Worm (Caenorhabditis elegans) whole organism, L1 larva: Measurements from ENCODE around the gene Y81B9A.3.

Experiments used
- C04F5.9 ChIP-seq: sonication (generic microtip); optimal IDR thresholded peaks from 2 replicates; lab custom pipeline; 2016; ENCODE audit warnings: missing genetic modification characterization, missing compliant biosample characterization
- C34B4.2 ChIP-seq: sonication (generic microtip); optimal IDR thresholded peaks from 2 replicates; lab custom pipeline; 2017; ENCODE audit warnings: mild to moderate bottlenecking, missing genetic modification characterization, missing compliant biosample characterization
- F16B12.6 ChIP-seq: fragments of 150-350 bp; optimal IDR thresholded peaks from 2 replicates; lab custom pipeline; 2014; ENCODE audit warnings: missing biosample characterization, missing genetic modification characterization
- aha-1 ChIP-seq: fragments of 150-350 bp; optimal IDR thresholded peaks from 2 replicates; lab custom pipeline; 2014; ENCODE audit warnings: missing biosample characterization, missing genetic modification characterization
- aly-2 ChIP-seq: fragments of 150-350 bp; optimal IDR thresholded peaks from 2 replicates; lab custom pipeline; 2014; ENCODE audit warnings: missing biosample characterization, missing genetic modification characterization
- blmp-1 ChIP-seq: fragments of 150-350 bp; optimal IDR thresholded peaks from 2 replicates; lab custom pipeline; 2014; ENCODE audit warnings: missing biosample characterization, missing genetic modification characterization
- ceh-63 ChIP-seq: fragments of 200-800 bp; sonication (Bioruptor generic); optimal IDR thresholded peaks from 2 replicates; lab custom pipeline; 2018; ENCODE audit warnings: mild to moderate bottlenecking, missing genetic modification characterization, missing compliant biosample characterization
- ceh-88 ChIP-seq: fragments of 200-800 bp; sonication (Bioruptor generic); IDR thresholded peaks from 2 replicates; pipeline ENCODE4 v1.3.6; 2022; ENCODE audit warnings: missing genetic modification characterization, missing compliant biosample characterization
- ces-1 ChIP-seq: fragments of 150-350 bp; optimal IDR thresholded peaks from 2 replicates; lab custom pipeline; 2014; ENCODE audit warnings: missing biosample characterization, missing genetic modification reagents, missing genetic modification characterization
- dpl-1 ChIP-seq, 3 experiments: fragments of 150-350 bp in 2 of 3; sonication (generic microtip) in 1 of 3; optimal IDR thresholded peaks; 2 replicates each; lab custom pipeline; 2014 to 2017; ENCODE audit warnings: missing biosample characterization in 3 of 3, missing genetic modification characterization in 3 of 3, missing genetic modification reagents in 3 of 3
- efl-1 ChIP-seq, 4 experiments: fragments of 150-350 bp; optimal IDR thresholded peaks in 3 of 4; peaks in 1 of 4; 1 replicate in 1 of 4; 2 replicates in 3 of 4; lab custom pipeline; 2014; ENCODE audit warnings: missing biosample characterization in 2 of 4, missing genetic modification characterization in 2 of 4, missing genetic modification reagents in 2 of 4
- efl-3 ChIP-seq: fragments of 200-800 bp; sonication (Bioruptor generic); optimal IDR thresholded peaks from 2 replicates; lab custom pipeline; 2018; ENCODE audit warnings: mild to moderate bottlenecking, missing genetic modification characterization, missing compliant biosample characterization
- egl-13 ChIP-seq: sonication (generic microtip); optimal IDR thresholded peaks from 2 replicates; lab custom pipeline; 2016; ENCODE audit warnings: missing genotype, missing genetic modification reagents, missing genetic modification characterization, missing compliant biosample characterization
- egl-27 ChIP-seq, 2 experiments: fragments of 150-350 bp in 1 of 2; sonication (generic microtip); optimal IDR thresholded peaks; 3 replicates each; lab custom pipeline; 2017 to 2018; ENCODE audit warnings: missing biosample characterization in 2 of 2, missing genetic modification characterization in 2 of 2, missing genetic modification reagents in 2 of 2
- elt-3 ChIP-seq, 6 experiments: fragments of 150-350 bp in 1 of 6; sonication (generic microtip); optimal IDR thresholded peaks; 2 replicates each; lab custom pipeline; 2017 to 2018; ENCODE audit warnings: missing biosample characterization in 6 of 6, missing genetic modification characterization in 6 of 6, inconsistent platforms in 1 of 6
- ets-5 ChIP-seq: fragments of 200-800 bp; sonication (Bioruptor generic); IDR thresholded peaks from 2 replicates; pipeline ENCODE4 v1.3.6; 2022; ENCODE audit warnings: missing genetic modification characterization, missing compliant biosample characterization
- fkh-4 ChIP-seq: sonication (generic microtip); optimal IDR thresholded peaks from 2 replicates; lab custom pipeline; 2016; ENCODE audit warnings: missing compliant biosample characterization, missing genetic modification characterization, borderline replicate concordance
- fkh-8 ChIP-seq: sonication (generic microtip); optimal IDR thresholded peaks from 2 replicates; lab custom pipeline; 2016; ENCODE audit warnings: mild to moderate bottlenecking, missing genetic modification characterization, missing compliant biosample characterization
- isw-1 ChIP-seq: fragments of 200-800 bp; sonication (Bioruptor generic); IDR thresholded peaks from 2 replicates; pipeline ENCODE4 v1.3.6; 2022; ENCODE audit warnings: missing genetic modification characterization, missing compliant biosample characterization
- jun-1 ChIP-seq: fragments of 150-350 bp; optimal IDR thresholded peaks from 2 replicates; lab custom pipeline; 2014; ENCODE audit warnings: missing biosample characterization, missing genetic modification reagents, missing genetic modification characterization
- lin-13 ChIP-seq: fragments of 150-350 bp; optimal IDR thresholded peaks from 2 replicates; lab custom pipeline; 2014; ENCODE audit warnings: missing biosample characterization, missing genetic modification reagents, missing genetic modification characterization
- lin-14 ChIP-seq: fragments of 200-800 bp; sonication (Bioruptor generic); optimal IDR thresholded peaks from 2 replicates; lab custom pipeline; 2018; ENCODE audit warnings: mild to moderate bottlenecking, missing genetic modification characterization, moderate library complexity, missing compliant biosample characterization
- lin-35 ChIP-seq, 2 experiments: fragments of 150-350 bp; optimal IDR thresholded peaks; 2 replicates each; lab custom pipeline; 2014; ENCODE audit warnings: missing biosample characterization in 2 of 2, missing genetic modification characterization in 2 of 2, missing genetic modification reagents in 2 of 2
- lir-3 ChIP-seq: sonication (generic microtip); optimal IDR thresholded peaks from 2 replicates; lab custom pipeline; 2016; ENCODE audit warnings: mild to moderate bottlenecking, missing genetic modification characterization, moderate library complexity, missing compliant biosample characterization; ENCODE audit not compliant: poor library complexity
- lsy-2 ChIP-seq, 2 experiments: fragments of 150-350 bp; optimal IDR thresholded peaks; 2 replicates each; lab custom pipeline; 2014; ENCODE audit warnings: missing biosample characterization in 2 of 2, missing genetic modification characterization in 2 of 2
- mab-9 ChIP-seq: fragments of 200-800 bp; sonication (Bioruptor generic); IDR thresholded peaks from 2 replicates; pipeline ENCODE4 v1.3.6; 2022; ENCODE audit warnings: missing genetic modification reagents, missing genetic modification characterization, missing compliant biosample characterization
- mep-1 ChIP-seq: fragments of 150-350 bp; optimal IDR thresholded peaks from 2 replicates; lab custom pipeline; 2014; ENCODE audit warnings: missing biosample characterization, missing genetic modification characterization
- nhr-11 ChIP-seq: fragments of 150-350 bp; optimal IDR thresholded peaks from 2 replicates; lab custom pipeline; 2014; ENCODE audit warnings: missing biosample characterization, missing genetic modification characterization
- nhr-20 ChIP-seq: sonication (generic microtip); optimal IDR thresholded peaks from 2 replicates; lab custom pipeline; 2016; ENCODE audit warnings: mild to moderate bottlenecking, missing genetic modification characterization, missing compliant biosample characterization
- nhr-237 ChIP-seq: fragments of 150-350 bp; optimal IDR thresholded peaks from 2 replicates; lab custom pipeline; 2014; ENCODE audit warnings: missing biosample characterization, missing genetic modification characterization
- nhr-28 ChIP-seq: fragments of 150-350 bp; optimal IDR thresholded peaks from 2 replicates; lab custom pipeline; 2014; ENCODE audit warnings: missing biosample characterization, missing genetic modification characterization
- nhr-47 ChIP-seq: sonication (generic microtip); optimal IDR thresholded peaks from 2 replicates; lab custom pipeline; 2016; ENCODE audit warnings: mild to moderate bottlenecking, missing genetic modification characterization, moderate library complexity, missing compliant biosample characterization
- nhr-71 ChIP-seq: sonication (generic microtip); optimal IDR thresholded peaks from 2 replicates; lab custom pipeline; 2016; ENCODE audit warnings: mild to moderate bottlenecking, missing genetic modification characterization, moderate library complexity, missing compliant biosample characterization
- nhr-85 ChIP-seq: sonication (generic microtip); peaks from one replicate; lab custom pipeline; 2016; ENCODE audit warnings: missing genetic modification characterization, inconsistent platforms, missing compliant biosample characterization
- pag-3 ChIP-seq: sonication (generic microtip); optimal IDR thresholded peaks from 2 replicates; lab custom pipeline; 2017; ENCODE audit warnings: missing genetic modification characterization, mild to moderate bottlenecking, missing compliant biosample characterization, antibody characterized with exemption, borderline replicate concordance; ENCODE audit not compliant: insufficient read depth
- pqm-1 ChIP-seq: sonication (generic microtip); optimal IDR thresholded peaks from 3 replicates; lab custom pipeline; 2017; ENCODE audit warnings: missing biosample characterization, missing genetic modification characterization
- sox-4 ChIP-seq: sonication (generic microtip); optimal IDR thresholded peaks from 2 replicates; lab custom pipeline; 2016; ENCODE audit warnings: missing genetic modification characterization, missing compliant biosample characterization
- sptf-1 ChIP-seq: fragments of 150-350 bp; optimal IDR thresholded peaks from 2 replicates; lab custom pipeline; 2014; ENCODE audit warnings: missing biosample characterization, missing genetic modification characterization
- swsn-7 ChIP-seq: sonication (generic microtip); optimal IDR thresholded peaks from 2 replicates; lab custom pipeline; 2016; ENCODE audit warnings: missing genetic modification characterization, missing compliant biosample characterization
- tbx-2 ChIP-seq: sonication (generic microtip); optimal IDR thresholded peaks from 2 replicates; lab custom pipeline; 2016; ENCODE audit warnings: missing genetic modification characterization, missing compliant biosample characterization
- tlp-1 ChIP-seq: fragments of 150-350 bp; optimal IDR thresholded peaks from 2 replicates; lab custom pipeline; 2014; ENCODE audit warnings: missing biosample characterization, missing genetic modification characterization
- unc-30 ChIP-seq: sonication (generic microtip); optimal IDR thresholded peaks from 2 replicates; lab custom pipeline; 2017; ENCODE audit warnings: missing biosample characterization, missing genetic modification characterization
- xbp-1 ChIP-seq: sonication (generic microtip); optimal IDR thresholded peaks from 2 replicates; lab custom pipeline; 2016; ENCODE audit warnings: missing genetic modification characterization, missing compliant biosample characterization
- zip-4 ChIP-seq: fragments of 200-800 bp; sonication (Bioruptor generic); optimal IDR thresholded peaks from 2 replicates; lab custom pipeline; 2018; ENCODE audit warnings: mild to moderate bottlenecking, missing genetic modification characterization, moderate library complexity, missing compliant biosample characterization
- ztf-4 ChIP-seq: fragments of 150-350 bp; optimal IDR thresholded peaks from 2 replicates; lab custom pipeline; 2014; ENCODE audit warnings: missing biosample characterization, missing genetic modification characterization

The Y81B9A.3 gene

DNA sequence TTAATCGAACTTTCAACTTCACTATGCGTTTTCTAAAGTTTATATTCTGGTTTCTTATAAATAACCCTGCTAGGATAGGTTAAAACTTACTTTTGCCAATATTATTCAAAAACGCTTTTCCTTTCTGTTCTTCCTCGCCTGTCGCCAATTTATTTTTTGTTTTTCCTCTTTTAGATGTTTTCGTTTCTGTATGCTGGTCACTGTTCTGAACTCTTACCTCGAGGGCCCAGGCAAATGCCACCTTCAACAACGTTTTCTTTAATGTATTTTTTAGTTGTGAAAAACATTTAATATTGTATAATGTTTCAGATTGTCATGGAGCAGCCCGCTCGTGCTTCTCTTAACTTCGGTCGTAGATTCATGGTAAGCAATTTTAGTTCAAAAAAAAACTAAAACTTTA lies at the start of gene Y81B9A.3:
Y81B9A.3 (plus strand) TSS at position 301 of the 400 bp plus-strand sequence.
- TF ChIP-seq aly-2 (tag; lab: Kevin White, UChicago) (no peak), jun-1 (tag; lab: Kevin White, UChicago) (no peak), aha-1 (tag; lab: Kevin White, UChicago) (no peak), mep-1 (tag; lab: Kevin White, UChicago) (no peak), C04F5.9 (tag; lab: Kevin White, UChicago) (no peak), isw-1 (no peak)

DNA sequence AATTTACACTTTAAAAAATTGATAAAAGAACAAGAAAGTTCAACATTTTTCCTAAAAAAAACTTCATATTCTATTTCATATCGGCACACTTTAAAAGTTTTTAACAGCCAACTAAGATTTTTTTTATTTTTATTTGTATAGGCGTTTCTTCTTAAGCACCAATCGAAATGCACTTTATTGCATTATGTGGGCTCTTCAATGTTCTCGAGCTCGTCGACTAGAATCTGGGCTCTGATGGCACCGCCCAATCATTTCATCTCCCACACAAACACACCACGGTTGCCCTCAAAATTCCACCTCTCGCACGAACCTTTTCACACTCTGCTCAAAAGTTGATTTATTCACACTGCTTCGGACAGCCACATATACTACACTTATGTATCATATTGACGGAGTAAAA lies 44.8 kb upstream of the Y81B9A.3 start, which contains the start of gene B0563.6:
B0563.6 (plus strand) TSS at position 301 of the 400 bp plus-strand sequence.
- TF ChIP-seq swsn-7 (tag; lab: Kevin White, UChicago) (no peak), ces-1 (GFP tag; lab: Kevin White, UChicago) (no peak), dpl-1 (GFP tag; optimal IDR thresholded peaks at IDR 0.05; lab: Kevin White, UChicago) (no peak)

DNA sequence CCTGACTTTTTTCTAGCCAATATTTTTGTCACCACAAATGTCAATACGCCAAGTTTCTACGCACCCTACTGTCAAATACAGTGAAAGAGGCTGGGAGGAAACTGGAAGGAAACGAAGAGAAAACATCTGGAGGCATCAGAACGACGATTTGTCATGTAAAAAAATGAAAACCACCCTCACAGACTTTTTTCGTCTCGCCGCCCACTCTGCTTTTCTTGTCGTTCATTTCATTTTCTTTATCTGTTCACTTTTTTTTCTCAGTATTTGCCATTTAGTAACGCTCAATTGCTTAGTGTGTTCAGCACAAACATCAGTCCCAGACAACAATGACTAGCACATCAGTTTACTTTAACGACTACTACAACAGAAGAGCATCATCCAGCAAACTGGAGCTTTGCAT lies 36.4 kb upstream of the Y81B9A.3 start, which contains the start of gene B0563.5:
B0563.5 (plus strand) TSS at position 301 of the 400 bp plus-strand sequence.
- no peak for TF ChIP-seq lin-35 (GFP tag; optimal IDR thresholded peaks at IDR 0.05; lab: Kevin White, UChicago)
- no peak for TF ChIP-seq zip-4 (GFP tag; lab: Kevin White, UChicago)
- no peak for TF ChIP-seq isw-1
- no peak for TF ChIP-seq ztf-4 (tag; lab: Kevin White, UChicago)
- no peak for TF ChIP-seq aha-1 (tag; lab: Kevin White, UChicago)
- TF ChIP-seq ceh-63 = no peak
- no peak for TF ChIP-seq xbp-1 (tag; lab: Kevin White, UChicago)
- TF ChIP-seq nhr-11 (tag; lab: Kevin White, UChicago) = no peak
- TF ChIP-seq unc-30 = no peak
- TF ChIP-seq egl-27 (tag; optimal IDR thresholded peaks at IDR 0.05; lab: Kevin White, UChicago) = no peak
- TF ChIP-seq tbx-2 (tag; lab: Kevin White, UChicago) = no peak
- TF ChIP-seq egl-13 (tag; lab: Kevin White, UChicago) = no peak
- TF ChIP-seq lin-14 (GFP tag; lab: Kevin White, UChicago) = no peak
- TF ChIP-seq nhr-20 (tag; lab: Kevin White, UChicago) = no peak

DNA sequence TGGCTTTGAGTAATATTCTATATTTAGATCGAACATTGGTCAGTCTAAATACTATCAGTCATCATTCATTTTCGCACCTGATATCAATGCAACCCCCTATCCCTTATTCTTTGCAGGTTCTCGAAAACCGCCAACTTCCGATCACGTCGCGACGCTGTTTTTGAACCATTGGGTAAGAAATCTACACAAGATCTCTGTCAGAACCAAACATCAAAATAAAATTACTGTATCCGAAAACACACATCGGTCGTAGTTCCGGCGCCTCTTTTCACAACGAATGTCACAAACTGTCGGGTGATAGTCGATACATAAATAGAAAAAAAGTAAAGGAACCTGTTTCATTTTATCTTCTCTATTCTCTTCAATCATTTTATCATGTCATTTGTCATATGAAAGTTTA lies 35.3 kb upstream of the Y81B9A.3 start:
- TF ChIP-seq nhr-85 (peak; percentile 94), blmp-1 (tag; lab: Kevin White, UChicago) (peak; percentile 80), C34B4.2 (no peak), efl-1 (optimal IDR thresholded peaks at IDR 0.05; lab: Kevin White, UChicago) (no peak), efl-1 (GFP tag; optimal IDR thresholded peaks at IDR 0.05 in 1 of 2; lab: Kevin White, UChicago) (no peak), nhr-71 (tag; lab: Kevin White, UChicago) (peak; percentile 73), efl-3 (GFP tag; lab: Kevin White, UChicago) (no peak), zip-4 (GFP tag; lab: Kevin White, UChicago) (no peak), nhr-47 (peak; percentile 11), lsy-2 (tag; optimal IDR thresholded peaks at IDR 0.05; lab: Kevin White, UChicago) (peak in 1 of 2 experiments; percentile 76), ces-1 (GFP tag; lab: Kevin White, UChicago) (no peak), fkh-8 (tag; lab: Kevin White, UChicago) (no peak), F16B12.6 (tag; lab: Kevin White, UChicago) (no peak), sptf-1 (tag; lab: Kevin White, UChicago) (no peak), lin-35 (GFP tag; optimal IDR thresholded peaks at IDR 0.05; lab: Kevin White, UChicago) (peak in 1 of 2 experiments; percentile 65), elt-3 (tag; optimal IDR thresholded peaks at IDR 0.05; lab: Kevin White, UChicago) (peak in 4 of 6 experiments; percentile 60 to 93 (median 76)), unc-30 (no peak), lin-14 (GFP tag; lab: Kevin White, UChicago) (peak; percentile 74), tlp-1 (tag; lab: Kevin White, UChicago) (no peak), pqm-1 (tag; lab: Kevin White, UChicago) (no peak), C04F5.9 (tag; lab: Kevin White, UChicago) (no peak), sox-4 (no peak), fkh-4 (no peak), lir-3 (tag; lab: Kevin White, UChicago) (no peak), nhr-28 (no peak), lin-13 (GFP tag; lab: Kevin White, UChicago) (no peak), swsn-7 (tag; lab: Kevin White, UChicago) (no peak), aly-2 (tag; lab: Kevin White, UChicago) (no peak), ceh-88 (no peak), mab-9 (no peak), ceh-63 (no peak), ets-5 (GFP tag; lab: Robert Waterston, UW) (no peak), nhr-237 (tag; lab: Kevin White, UChicago) (no peak), pag-3 (tag; lab: Kevin White, UChicago) (no peak)
